Worm (Caenorhabditis elegans): Measurements from ENCODE around the gene C31E10.6.

ce11 chrX:14001494-14001974 lies 5.4 kb downstream of the C31E10.6 start, which contains the start of gene cytb-5.1:
- TF ChIP-seq nhr-12 (tag; optimal IDR thresholded peaks at IDR 0.05) (no peak), sptf-1 (tag; optimal IDR thresholded peaks at IDR 0.05) (no peak), ces-1 (GFP tag; optimal IDR thresholded peaks at IDR 0.05) (no peak), nhr-237 (tag; optimal IDR thresholded peaks at IDR 0.05) (no peak), blmp-1 (tag; optimal IDR thresholded peaks at IDR 0.05) (no peak), nhr-2 (tag; optimal IDR thresholded peaks at IDR 0.05) (no peak), mep-1 (tag; optimal IDR thresholded peaks at IDR 0.05) (peak; percentile 16), ham-2 (GFP tag; optimal IDR thresholded peaks at IDR 0.05) (no peak)

Data from whole organism, mixed stage, embryonic.